Fruit fly (Drosophila melanogaster) Kc167 (cell line): ENCODE results near the gene tweek.

ENCODE experiments used
- Sin3A ChIP-seq: fragments of >200 bp; optimal IDR thresholded peaks from 2 replicates; lab custom pipeline; 2018; ENCODE audit warnings: missing external identifiers
- insv ChIP-seq: fragments of >200 bp; optimal IDR thresholded peaks from 3 replicates; lab custom pipeline; 2018; ENCODE audit warnings: missing external identifiers
- psq ChIP-seq: fragments of >200 bp; optimal IDR thresholded peaks from 2 replicates; lab custom pipeline; 2017; ENCODE audit warnings: missing external identifiers
- ttk ChIP-seq: sonication (Bioruptor generic); optimal IDR thresholded peaks from 2 replicates; lab custom pipeline; 2017; ENCODE audit warnings: missing external identifiers

DNA sequence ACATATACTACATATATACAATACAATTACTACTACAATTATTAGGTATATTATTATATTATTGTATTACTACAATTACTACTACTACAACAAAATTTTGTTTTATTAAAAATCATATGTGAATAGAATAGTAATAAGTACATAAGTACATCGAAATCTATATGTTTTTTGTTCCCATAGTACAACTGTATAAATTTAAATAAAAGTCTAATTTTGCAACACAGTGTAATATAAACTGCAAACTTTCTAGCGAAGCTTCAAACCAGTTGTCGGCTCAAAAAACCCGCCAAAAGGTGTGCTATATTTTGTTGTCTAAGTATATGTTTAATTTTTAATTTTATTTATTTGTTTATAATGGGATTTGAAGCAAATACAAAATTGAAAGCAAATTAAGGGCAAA is 28.7 kb upstream of the tweek start:
- TF ChIP-seq Sin3A (no peak), psq (no peak), ttk (lab: Kevin White, UChicago) (no peak), insv (lab: Kevin White, UChicago) (no peak)
